Fruit fly (Drosophila melanogaster) whole organism, embryonic: ENCODE results near the gene CG42494.
A peak's percentile ranks its signal among the peaks of the same experiment; 100 is the strongest.

Experiments used
- Atf6 ChIP-seq: fragments of 200-800 bp; sonication (Bioruptor generic); IDR thresholded peaks from 2 replicates; pipeline ENCODE4 v1.3.6; 2022; ENCODE audit warnings: missing biosample characterization, missing genetic modification characterization
- CG1024 ChIP-seq: fragments of 200-800 bp; sonication (Bioruptor generic); IDR thresholded peaks from 2 replicates; pipeline ENCODE4 v1.3.6; 2022; ENCODE audit warnings: missing biosample characterization, missing genetic modification characterization
- CG10321 ChIP-seq: fragments of 200-800 bp; sonication (Bioruptor generic); IDR thresholded peaks from 2 replicates; pipeline ENCODE4 v1.3.6; 2022; ENCODE audit warnings: missing biosample characterization, missing genetic modification characterization
- CG10959 ChIP-seq: fragments of 200-800 bp; sonication (Bioruptor generic); IDR thresholded peaks from 2 replicates; pipeline ENCODE4 v1.3.6; 2022; ENCODE audit warnings: missing biosample characterization, missing genetic modification characterization
- CG11398 ChIP-seq: fragments of 200-800 bp; sonication (Bioruptor generic); optimal IDR thresholded peaks from 2 replicates; lab custom pipeline; 2016; ENCODE audit warnings: missing biosample characterization, missing genetic modification characterization
- CG12659 ChIP-seq: fragments of 200-800 bp; sonication (Bioruptor generic); optimal IDR thresholded peaks from 3 replicates; lab custom pipeline; 2017; ENCODE audit warnings: mild to moderate bottlenecking, missing biosample characterization, missing genetic modification reagents, missing genetic modification characterization
- CG13123 ChIP-seq: fragments of 200-800 bp; sonication (Bioruptor generic); optimal IDR thresholded peaks from 2 replicates; lab custom pipeline; 2016; ENCODE audit warnings: missing biosample characterization, missing genetic modification characterization
- CG16863 ChIP-seq: fragments of 200-800 bp; sonication (Bioruptor generic); optimal IDR thresholded peaks from 3 replicates; lab custom pipeline; 2016; ENCODE audit warnings: missing biosample characterization, missing genetic modification characterization
- CG17359 ChIP-seq: fragments of 200-800 bp; sonication (Bioruptor generic); optimal IDR thresholded peaks from 3 replicates; lab custom pipeline; 2018; ENCODE audit warnings: missing biosample characterization, mild to moderate bottlenecking, missing genetic modification characterization, moderate library complexity
- CG18262 ChIP-seq: fragments of 200-800 bp; optimal IDR thresholded peaks from 3 replicates; lab custom pipeline; 2019; ENCODE audit warnings: missing biosample characterization, mild to moderate bottlenecking, missing genetic modification characterization, moderate library complexity
- CG18619 ChIP-seq: fragments of 200-800 bp; sonication (Bioruptor generic); optimal IDR thresholded peaks from 3 replicates; lab custom pipeline; 2017; ENCODE audit warnings: missing biosample characterization, mild to moderate bottlenecking, missing genetic modification characterization
- CG3065 ChIP-seq: fragments of 200-800 bp; sonication (Bioruptor generic); optimal IDR thresholded peaks from 2 replicates; lab custom pipeline; 2016; ENCODE audit warnings: missing biosample characterization, missing genetic modification characterization
- CG31441 ChIP-seq: fragments of 200-800 bp; sonication (Bioruptor generic); IDR thresholded peaks from 2 replicates; pipeline ENCODE4 v1.3.6; 2022; ENCODE audit warnings: missing biosample characterization, missing genetic modification characterization
- CG6683 ChIP-seq: fragments of 200-800 bp; sonication (Bioruptor generic); optimal IDR thresholded peaks from 2 replicates; lab custom pipeline; 2017; ENCODE audit warnings: missing biosample characterization, mild to moderate bottlenecking, missing genetic modification characterization, missing genetic modification reagents
- CG7372 ChIP-seq: fragments of 200-800 bp; sonication (Bioruptor generic); IDR thresholded peaks from 2 replicates; pipeline ENCODE4 v1.3.6; 2022; ENCODE audit warnings: missing biosample characterization, missing genetic modification characterization
- CG7556 ChIP-seq: fragments of 200-800 bp; sonication (Bioruptor generic); optimal IDR thresholded peaks from 2 replicates; lab custom pipeline; 2017; ENCODE audit warnings: missing biosample characterization, mild to moderate bottlenecking, missing genetic modification characterization
- CG7839 ChIP-seq: fragments of 200-800 bp; sonication (Bioruptor generic); optimal IDR thresholded peaks from 3 replicates; lab custom pipeline; 2018; ENCODE audit warnings: missing biosample characterization, mild to moderate bottlenecking, missing genetic modification characterization, moderate library complexity
- CG7928 ChIP-seq: fragments of 200-800 bp; sonication (Bioruptor generic); optimal IDR thresholded peaks from 2 replicates; lab custom pipeline; 2017; ENCODE audit warnings: missing biosample characterization, mild to moderate bottlenecking, missing genetic modification characterization
- CG8924 ChIP-seq: fragments of 200-800 bp; optimal IDR thresholded peaks from 3 replicates; lab custom pipeline; 2019; ENCODE audit warnings: missing biosample characterization, mild to moderate bottlenecking, missing genetic modification characterization, moderate library complexity
- Dad ChIP-seq: fragments of 200-800 bp; sonication (Bioruptor generic); optimal IDR thresholded peaks from 3 replicates; lab custom pipeline; 2016; ENCODE audit warnings: missing biosample characterization, missing genetic modification characterization
- Dip2 ChIP-seq: fragments of 200-800 bp; sonication (Bioruptor generic); IDR thresholded peaks from 2 replicates; pipeline ENCODE4 v1.3.6; 2022; ENCODE audit warnings: missing biosample characterization, missing genetic modification characterization
- HmgZ ChIP-seq: fragments of 200-800 bp; sonication (Bioruptor generic); optimal IDR thresholded peaks from 2 replicates; lab custom pipeline; 2018; ENCODE audit warnings: missing biosample characterization, mild to moderate bottlenecking, missing genetic modification characterization
- Hmr ChIP-seq: fragments of 200-800 bp; sonication (Bioruptor generic); optimal IDR thresholded peaks from 3 replicates; lab custom pipeline; 2017; ENCODE audit warnings: mild to moderate bottlenecking, missing biosample characterization, missing genetic modification reagents, missing genetic modification characterization
- Lpt ChIP-seq: fragments of >200 bp; optimal IDR thresholded peaks from 2 replicates; lab custom pipeline; 2018; ENCODE audit warnings: missing biosample characterization, missing genetic modification characterization
- Med ChIP-seq: fragments of 200-800 bp; sonication (Bioruptor generic); peaks from one replicate; lab custom pipeline; 2016; ENCODE audit warnings: missing biosample characterization, missing genetic modification characterization, mild to moderate bottlenecking, inconsistent platforms, moderate library complexity
- Nf-YA ChIP-seq: fragments of 200-800 bp; sonication (Bioruptor generic); IDR thresholded peaks from 2 replicates; pipeline ENCODE4 v1.3.6; 2022; ENCODE audit warnings: missing biosample characterization, missing genetic modification characterization
- Rfx ChIP-seq: fragments of 200-800 bp; sonication (Bioruptor generic); IDR thresholded peaks from 2 replicates; pipeline ENCODE4 v1.3.6; 2022; ENCODE audit warnings: missing biosample characterization, missing genetic modification characterization
- Xbp1 ChIP-seq: fragments of 200-800 bp; sonication (Bioruptor generic); optimal IDR thresholded peaks from 3 replicates; lab custom pipeline; 2016; ENCODE audit warnings: missing biosample characterization, mild to moderate bottlenecking, missing genetic modification characterization
- abd-A ChIP-seq: fragments of 200-800 bp; sonication (Bioruptor generic); optimal IDR thresholded peaks from 3 replicates; lab custom pipeline; 2019; ENCODE audit warnings: missing biosample characterization, mild to moderate bottlenecking, missing genetic modification characterization, moderate library complexity
- bab2 ChIP-seq: fragments of 200-800 bp; sonication (Bioruptor generic); optimal IDR thresholded peaks from 2 replicates; lab custom pipeline; 2016; ENCODE audit warnings: missing biosample characterization, missing genetic modification characterization
- bigmax ChIP-seq: fragments of 200-800 bp; sonication (Bioruptor generic); optimal IDR thresholded peaks from 2 replicates; lab custom pipeline; 2018; ENCODE audit warnings: missing biosample characterization, mild to moderate bottlenecking, missing genetic modification characterization
- en ChIP-seq: fragments of 200-800 bp; sonication (Bioruptor generic); optimal IDR thresholded peaks from 2 replicates; lab custom pipeline; 2016; ENCODE audit warnings: missing biosample characterization, missing genetic modification characterization
- ham ChIP-seq: fragments of 200-800 bp; sonication (Bioruptor generic); IDR thresholded peaks from 2 replicates; pipeline ENCODE4 v1.3.6; 2022; ENCODE audit warnings: missing biosample characterization, missing genetic modification characterization
- her ChIP-seq: fragments of 200-800 bp; sonication (Bioruptor generic); optimal IDR thresholded peaks from 2 replicates; lab custom pipeline; 2016; ENCODE audit warnings: missing biosample characterization, missing genetic modification characterization
- lmd ChIP-seq: fragments of 200-800 bp; sonication (Bioruptor generic); IDR thresholded peaks from 2 replicates; pipeline ENCODE4 v1.3.6; 2022; ENCODE audit warnings: missing biosample characterization, missing genetic modification characterization
- nau ChIP-seq: fragments of 200-800 bp; sonication (Bioruptor generic); optimal IDR thresholded peaks from 3 replicates; lab custom pipeline; 2017; ENCODE audit warnings: missing biosample characterization, mild to moderate bottlenecking, missing genetic modification characterization, missing genetic modification reagents
- nom ChIP-seq: fragments of 200-800 bp; sonication (Bioruptor generic); optimal IDR thresholded peaks from 2 replicates; lab custom pipeline; 2017; ENCODE audit warnings: missing biosample characterization, missing genetic modification characterization, mild to moderate bottlenecking, moderate library complexity, missing genetic modification reagents
- p53 ChIP-seq: fragments of 200-800 bp; sonication (Bioruptor generic); optimal IDR thresholded peaks from 2 replicates; lab custom pipeline; 2016; ENCODE audit warnings: missing biosample characterization, missing genetic modification characterization
- pfk ChIP-seq: fragments of 200-800 bp; sonication (Bioruptor generic); optimal IDR thresholded peaks from 2 replicates; lab custom pipeline; 2018; ENCODE audit warnings: missing biosample characterization, mild to moderate bottlenecking, missing genetic modification characterization, moderate library complexity
- pho ChIP-seq: fragments of 200-800 bp; sonication (Bioruptor generic); optimal IDR thresholded peaks from 2 replicates; lab custom pipeline; 2016; ENCODE audit warnings: missing biosample characterization, missing genetic modification characterization
- pros ChIP-seq: fragments of 200-800 bp; sonication (Bioruptor generic); optimal IDR thresholded peaks from 3 replicates; lab custom pipeline; 2019; ENCODE audit warnings: missing biosample characterization, mild to moderate bottlenecking, missing genetic modification characterization, moderate library complexity
- sc ChIP-seq, 3 experiments: fragments of >200 bp in 2 of 3; fragments of 200-800 bp in 1 of 3; sonication (Bioruptor generic) in 1 of 3; optimal IDR thresholded peaks; 2 replicates in 2 of 3; 3 replicates in 1 of 3; lab custom pipeline; 2017; ENCODE audit warnings: mild to moderate bottlenecking in 1 of 3, missing biosample characterization in 1 of 3, missing genetic modification characterization in 1 of 3, missing genetic modification reagents in 1 of 3
- sd ChIP-seq: fragments of 200-800 bp; sonication (Bioruptor generic); optimal IDR thresholded peaks from 3 replicates; lab custom pipeline; 2018; ENCODE audit warnings: missing biosample characterization, mild to moderate bottlenecking, missing genetic modification characterization, moderate library complexity
- sens-2 ChIP-seq: fragments of 200-800 bp; sonication (Bioruptor generic); IDR thresholded peaks from 2 replicates; pipeline ENCODE4 v1.3.6; 2022; ENCODE audit warnings: missing biosample characterization, missing genetic modification characterization
- sr ChIP-seq: fragments of 200-800 bp; sonication (Bioruptor generic); IDR thresholded peaks from 3 replicates; pipeline ENCODE4 v1.3.6; 2022; ENCODE audit warnings: missing biosample characterization, missing genetic modification characterization
- tap ChIP-seq: fragments of 200-800 bp; optimal IDR thresholded peaks from 3 replicates; lab custom pipeline; 2019; ENCODE audit warnings: missing biosample characterization, mild to moderate bottlenecking, missing genetic modification characterization, moderate library complexity
- toy ChIP-seq: fragments of 200-800 bp; sonication (Bioruptor generic); IDR thresholded peaks from 2 replicates; pipeline ENCODE4 v1.3.6; 2022; ENCODE audit warnings: missing biosample characterization, missing genetic modification characterization
- wek ChIP-seq: fragments of 200-800 bp; sonication (Bioruptor generic); optimal IDR thresholded peaks from 3 replicates; lab custom pipeline; 2018; ENCODE audit warnings: missing biosample characterization, mild to moderate bottlenecking, missing genetic modification characterization, moderate library complexity
- wor ChIP-seq: fragments of 200-800 bp; sonication (Bioruptor generic); IDR thresholded peaks from 2 replicates; pipeline ENCODE4 v1.3.6; 2022; ENCODE audit warnings: missing biosample characterization, missing genetic modification characterization

Gene CG42494

DNA sequence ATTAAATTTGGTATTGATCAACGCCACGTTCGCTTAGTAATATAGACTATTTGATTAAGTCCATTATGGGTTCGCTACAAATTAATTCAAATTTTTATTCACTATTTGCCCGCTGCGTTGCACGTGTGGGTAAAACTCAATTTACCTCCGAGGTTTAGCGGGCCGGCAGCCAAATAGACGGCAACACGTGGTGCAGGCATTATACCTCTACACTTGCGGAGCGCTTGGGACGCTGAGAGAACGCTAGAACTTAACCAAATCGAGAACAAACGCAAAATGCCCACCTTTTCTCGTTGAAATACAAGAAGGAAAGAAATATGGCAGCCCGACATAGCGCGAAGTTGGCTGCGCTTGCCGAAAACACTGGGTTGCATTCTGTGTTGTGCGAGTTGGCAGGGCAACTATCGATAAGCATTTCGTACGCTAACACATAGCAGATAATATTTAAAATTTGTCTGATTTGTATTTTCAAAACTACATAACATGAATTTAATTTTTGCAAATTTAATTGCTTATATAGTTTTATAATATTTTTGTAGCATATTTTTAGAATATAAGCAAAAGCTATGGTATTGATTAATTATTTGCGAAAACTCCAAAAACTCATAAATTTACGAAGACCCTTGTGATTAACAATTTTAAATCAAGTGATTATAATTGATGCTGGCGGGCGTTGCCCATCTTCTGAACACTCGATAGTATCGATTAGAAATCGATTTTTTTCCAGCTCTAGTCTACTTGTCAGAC, 38.6 kb downstream of the CG42494 start, which contains the start of the genes RpL28 and eIF1 (continued):
- no peak for TF ChIP-seq pros (GFP tag; lab: Kevin White, UChicago)
- peak; percentile 99 for TF ChIP-seq Med
- TF ChIP-seq CG16863 (GFP tag; lab: Kevin White, UChicago), result peak; percentile 83
- TF ChIP-seq sd (tag; lab: Kevin White, UChicago), result no peak
- no peak for TF ChIP-seq Lpt (GFP tag; lab: Kevin White, UChicago)
- peak; percentile 74 for TF ChIP-seq Nf-YA (GFP tag; lab: Robert Waterston, UW)
- peak; percentile 62; the same call in 1 of the 2 replicates for TF ChIP-seq toy (GFP tag; lab: Robert Waterston, UW)
- peak; percentile 81 for TF ChIP-seq CG6683 (GFP tag; lab: Kevin White, UChicago)
- TF ChIP-seq CG7372 (GFP tag; lab: Robert Waterston, UW), result peak; percentile 71
- no peak for TF ChIP-seq sc (optimal IDR thresholded peaks at IDR 0.05; lab: Kevin White, UChicago)
- peak; percentile 92 for TF ChIP-seq sc (GFP tag; optimal IDR thresholded peaks at IDR 0.05; lab: Kevin White, UChicago)
- TF ChIP-seq nom (GFP tag; lab: Kevin White, UChicago), result peak; percentile 86
- TF ChIP-seq CG17359, result peak; percentile 86
- TF ChIP-seq CG18619, result peak; percentile 96
- peak; percentile 100 for TF ChIP-seq CG13123 (GFP tag; lab: Kevin White, UChicago)
- TF ChIP-seq CG1024 (GFP tag; lab: Robert Waterston, UW), result peak; percentile 84
- TF ChIP-seq CG7839 (tag; lab: Kevin White, UChicago), result peak; percentile 84
- TF ChIP-seq CG7556, result peak; percentile 85
- TF ChIP-seq CG11398 (GFP tag; lab: Kevin White, UChicago), result peak; percentile 92
- peak; percentile 90 for TF ChIP-seq wek (GFP tag; lab: Kevin White, UChicago)
- peak; percentile 76 for TF ChIP-seq Atf6 (GFP tag; lab: Robert Waterston, UW)
- peak; percentile 74 for TF ChIP-seq bigmax
- peak; percentile 81 for TF ChIP-seq pfk
- TF ChIP-seq CG7928 (GFP tag; lab: Kevin White, UChicago), result peak; percentile 73
- TF ChIP-seq p53 (GFP tag; lab: Kevin White, UChicago), result peak; percentile 82
- TF ChIP-seq lmd (GFP tag; lab: Robert Waterston, UW), result peak; percentile 82
- peak; percentile 78 for TF ChIP-seq CG10959 (GFP tag; lab: Robert Waterston, UW)
- TF ChIP-seq Hmr, result peak; percentile 96
- TF ChIP-seq abd-A, result no peak
- TF ChIP-seq bab2, result peak; percentile 78
- TF ChIP-seq Rfx (GFP tag; lab: Robert Waterston, UW), result peak; percentile 94
- TF ChIP-seq CG8924 (tag; lab: Kevin White, UChicago), result peak; percentile 81
- peak; percentile 93 for TF ChIP-seq Xbp1 (GFP tag; lab: Kevin White, UChicago)
- TF ChIP-seq wor (GFP tag; lab: Robert Waterston, UW), result peak; percentile 63
- TF ChIP-seq Dip2 (GFP tag; lab: Robert Waterston, UW), result no peak
- peak; percentile 88 for TF ChIP-seq Dad (GFP tag; lab: Kevin White, UChicago)
- peak; percentile 89 for TF ChIP-seq nau
- TF ChIP-seq en (GFP tag; lab: Kevin White, UChicago), result peak; percentile 76
- peak; percentile 83 for TF ChIP-seq CG18262 (tag; lab: Kevin White, UChicago)
- peak; percentile 73 for TF ChIP-seq CG10321 (GFP tag; lab: Robert Waterston, UW)
- TF ChIP-seq HmgZ (tag; lab: Kevin White, UChicago), result peak; percentile 84
- TF ChIP-seq ham (GFP tag; lab: Robert Waterston, UW), result peak; percentile 52; the same call in 1 of the 2 replicates
- TF ChIP-seq her, result peak; percentile 85
- peak; percentile 87 for TF ChIP-seq sens-2 (GFP tag; lab: Robert Waterston, UW)
- TF ChIP-seq sr (GFP tag; lab: Robert Waterston, UW), result peak; percentile 89
- peak; percentile 33 for TF ChIP-seq tap (tag; lab: Kevin White, UChicago)
- TF ChIP-seq CG3065, result peak; percentile 87
- TF ChIP-seq CG12659 (GFP tag; lab: Kevin White, UChicago), result peak; percentile 97
- TF ChIP-seq pho (GFP tag; lab: Kevin White, UChicago), result peak; percentile 88
- TF ChIP-seq CG31441 (GFP tag; lab: Robert Waterston, UW), result peak; percentile 89
